Worm (Caenorhabditis elegans) whole organism, L2 larva: ENCODE data around the gene T28A11.2.

Experiments
- C34F6.9 ChIP-seq: fragments of 150-350 bp; optimal IDR thresholded peaks from 2 replicates; lab custom pipeline; 2014; ENCODE audit warnings: missing biosample characterization, missing genetic modification characterization
- F13H6.1 ChIP-seq: sonication (generic microtip); optimal IDR thresholded peaks from 2 replicates; lab custom pipeline; 2016; ENCODE audit warnings: missing genetic modification characterization, missing compliant biosample characterization
- R02D3.7 ChIP-seq: fragments of 150-350 bp; optimal IDR thresholded peaks from 2 replicates; lab custom pipeline; 2014; ENCODE audit warnings: missing biosample characterization, missing genetic modification characterization
- Y55F3AM.14 ChIP-seq: fragments of 200-800 bp; sonication (Bioruptor generic); optimal IDR thresholded peaks from 2 replicates; lab custom pipeline; 2018; ENCODE audit warnings: mild to moderate bottlenecking, missing genetic modification characterization, missing compliant biosample characterization
- alr-1 ChIP-seq: fragments of 150-350 bp; optimal IDR thresholded peaks from 2 replicates; lab custom pipeline; 2014; ENCODE audit warnings: missing biosample characterization, missing genetic modification characterization
- ceh-16 ChIP-seq: fragments of 150-350 bp; optimal IDR thresholded peaks from 2 replicates; lab custom pipeline; 2014; ENCODE audit warnings: missing biosample characterization, missing genetic modification characterization
- crh-2 ChIP-seq: sonication (generic microtip); optimal IDR thresholded peaks from 2 replicates; lab custom pipeline; 2017; ENCODE audit warnings: missing biosample characterization, missing genetic modification characterization
- dmd-4 ChIP-seq: sonication (generic microtip); optimal IDR thresholded peaks from 2 replicates; lab custom pipeline; 2017; ENCODE audit warnings: missing biosample characterization, missing genetic modification characterization
- elt-1 ChIP-seq: fragments of 150-350 bp; optimal IDR thresholded peaks from 2 replicates; lab custom pipeline; 2014; ENCODE audit warnings: missing biosample characterization, missing genetic modification characterization
- fos-1 ChIP-seq: fragments of 150-350 bp; optimal IDR thresholded peaks from 2 replicates; lab custom pipeline; 2014; ENCODE audit warnings: missing biosample characterization, missing genetic modification characterization
- gmeb-1 ChIP-seq: fragments of 150-350 bp; optimal IDR thresholded peaks from 2 replicates; lab custom pipeline; 2014; ENCODE audit warnings: missing biosample characterization, missing genetic modification characterization
- lsy-2 ChIP-seq, 2 experiments: fragments of 150-350 bp in 1 of 2; sonication (generic microtip) in 1 of 2; optimal IDR thresholded peaks; 2 replicates each; lab custom pipeline; 2014 to 2017; ENCODE audit warnings: missing biosample characterization in 2 of 2, missing genetic modification characterization in 2 of 2
- mab-5 ChIP-seq: fragments of 150-350 bp; optimal IDR thresholded peaks from 2 replicates; lab custom pipeline; 2014; ENCODE audit warnings: missing biosample characterization, missing genetic modification characterization
- mbf-1 ChIP-seq: sonication (generic microtip); optimal IDR thresholded peaks from 2 replicates; lab custom pipeline; 2017; ENCODE audit warnings: missing biosample characterization, missing genetic modification characterization
- mdl-1 ChIP-seq, 2 experiments: fragments of 150-350 bp in 1 of 2; sonication (generic microtip) in 1 of 2; optimal IDR thresholded peaks; 2 replicates each; lab custom pipeline; 2017; ENCODE audit warnings: missing biosample characterization in 2 of 2, missing genetic modification characterization in 2 of 2
- nhr-10 ChIP-seq: sonication (generic microtip); optimal IDR thresholded peaks from 2 replicates; lab custom pipeline; 2017; ENCODE audit warnings: missing biosample characterization, missing genetic modification characterization
- nhr-11 ChIP-seq: fragments of 150-350 bp; optimal IDR thresholded peaks from 2 replicates; lab custom pipeline; 2014; ENCODE audit warnings: missing biosample characterization, missing genetic modification characterization
- nhr-12 ChIP-seq: fragments of 150-350 bp; optimal IDR thresholded peaks from 2 replicates; lab custom pipeline; 2014; ENCODE audit warnings: missing biosample characterization, missing genetic modification characterization
- nhr-21 ChIP-seq: fragments of 150-350 bp; optimal IDR thresholded peaks from 2 replicates; lab custom pipeline; 2014; ENCODE audit warnings: missing biosample characterization, missing genetic modification characterization
- nhr-23 ChIP-seq: fragments of 150-350 bp; optimal IDR thresholded peaks from 2 replicates; lab custom pipeline; 2014; ENCODE audit warnings: missing biosample characterization, missing genetic modification reagents, missing genetic modification characterization
- nhr-237 ChIP-seq: fragments of 150-350 bp; optimal IDR thresholded peaks from 2 replicates; lab custom pipeline; 2014; ENCODE audit warnings: missing biosample characterization, missing genetic modification characterization
- nhr-25 ChIP-seq: fragments of 150-350 bp; sonication (generic microtip); optimal IDR thresholded peaks from 3 replicates; lab custom pipeline; 2014; ENCODE audit warnings: missing biosample characterization, missing genetic modification characterization
- peb-1 ChIP-seq: fragments of 150-350 bp; optimal IDR thresholded peaks from 2 replicates; lab custom pipeline; 2014; ENCODE audit warnings: missing biosample characterization, missing genetic modification characterization
- sma-3 ChIP-seq: sonication (generic microtip); optimal IDR thresholded peaks from 2 replicates; lab custom pipeline; 2016; ENCODE audit warnings: missing genetic modification reagents, missing genetic modification characterization, missing compliant biosample characterization
- unc-39 ChIP-seq: fragments of 150-350 bp; optimal IDR thresholded peaks from 2 replicates; lab custom pipeline; 2014; ENCODE audit warnings: missing biosample characterization, missing genetic modification characterization
- unc-55 ChIP-seq: fragments of 150-350 bp; sonication (generic microtip); optimal IDR thresholded peaks from 3 replicates; lab custom pipeline; 2014; ENCODE audit warnings: missing biosample characterization, missing genetic modification reagents, missing genetic modification characterization
- unc-62 ChIP-seq: fragments of 150-350 bp; optimal IDR thresholded peaks from 2 replicates; lab custom pipeline; 2014; ENCODE audit warnings: missing biosample characterization, missing genetic modification reagents, missing genetic modification characterization
- zag-1 ChIP-seq: fragments of 150-350 bp; optimal IDR thresholded peaks from 2 replicates; lab custom pipeline; 2014; ENCODE audit warnings: missing biosample characterization, missing genetic modification characterization
- ztf-1 ChIP-seq: fragments of 200-800 bp; sonication (Bioruptor generic); conservative IDR thresholded peaks from 2 replicates; pipeline ENCODE4 v1.3.6; 2022; ENCODE audit warnings: missing genetic modification characterization, missing compliant biosample characterization
- ztf-11 ChIP-seq: sonication (generic microtip); optimal IDR thresholded peaks from 2 replicates; lab custom pipeline; 2017; ENCODE audit warnings: missing biosample characterization, missing genetic modification characterization

T28A11.2 gene

DNA sequence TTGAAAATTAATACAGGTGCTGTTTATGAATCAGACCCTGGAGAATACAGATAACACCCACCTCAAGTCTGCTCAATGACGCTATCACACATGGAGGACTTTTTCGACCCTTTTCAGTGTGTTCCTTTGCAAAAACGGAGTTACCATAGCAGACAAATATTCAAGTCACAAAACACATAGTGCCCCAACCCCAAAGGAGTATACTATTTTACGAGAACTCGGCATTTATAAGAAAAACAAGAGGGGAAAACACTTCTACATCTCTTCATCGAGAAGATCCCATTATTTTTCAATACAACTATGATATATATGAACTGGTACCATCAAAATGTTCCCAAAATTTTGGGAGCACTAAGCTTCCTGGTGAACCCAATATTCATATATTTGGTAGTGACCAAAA, 35.5 kb upstream of the T28A11.2 start, which contains the start of gene srj-7:
TSS of gene srj-7 (plus strand) at position 301 of the 400 bp plus-strand sequence.
- TF ChIP-seq nhr-11 (tag; lab: Kevin White, UChicago) (no peak), unc-39 (tag; lab: Kevin White, UChicago) (no peak)

DNA sequence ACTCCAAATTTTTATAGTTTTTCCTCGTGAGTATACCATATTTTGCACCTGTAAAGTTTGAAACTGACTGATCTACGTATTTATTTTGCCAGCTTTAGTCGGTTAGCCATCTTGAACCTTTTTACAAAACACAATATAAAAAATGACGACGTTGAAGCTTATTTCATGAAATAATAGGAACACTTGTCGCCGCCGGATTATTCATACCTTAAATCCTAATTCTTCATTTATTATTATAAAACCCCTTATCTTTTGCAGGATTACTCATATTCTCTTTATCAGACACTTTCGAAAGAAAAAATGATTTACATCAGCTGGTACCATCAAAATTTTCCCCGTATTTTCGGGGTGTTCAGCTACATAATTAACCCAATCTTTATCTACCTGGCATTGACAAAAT, 32.7 kb upstream of the T28A11.2 start, which contains the start of gene srj-8:
TSS of gene srj-8 (plus strand) at position 301 of the 400 bp plus-strand sequence.
- no peak for TF ChIP-seq Y55F3AM.14
- TF ChIP-seq F13H6.1 (tag; lab: Kevin White, UChicago) = no peak
- no peak for TF ChIP-seq nhr-11 (tag; lab: Kevin White, UChicago)
- no peak for TF ChIP-seq C34F6.9
- no peak for TF ChIP-seq peb-1 (tag; lab: Kevin White, UChicago)
- TF ChIP-seq lsy-2 (tag; optimal IDR thresholded peaks at IDR 0.05; lab: Kevin White, UChicago) = no peak
- no peak for TF ChIP-seq nhr-25 (tag; lab: Kevin White, UChicago)
- no peak for TF ChIP-seq nhr-10 (tag; lab: Kevin White, UChicago)
- TF ChIP-seq ceh-16 (tag; lab: Kevin White, UChicago) = no peak
- no peak for TF ChIP-seq dmd-4 (tag; lab: Kevin White, UChicago)
- TF ChIP-seq, all 48 proteins: peak for 0

DNA sequence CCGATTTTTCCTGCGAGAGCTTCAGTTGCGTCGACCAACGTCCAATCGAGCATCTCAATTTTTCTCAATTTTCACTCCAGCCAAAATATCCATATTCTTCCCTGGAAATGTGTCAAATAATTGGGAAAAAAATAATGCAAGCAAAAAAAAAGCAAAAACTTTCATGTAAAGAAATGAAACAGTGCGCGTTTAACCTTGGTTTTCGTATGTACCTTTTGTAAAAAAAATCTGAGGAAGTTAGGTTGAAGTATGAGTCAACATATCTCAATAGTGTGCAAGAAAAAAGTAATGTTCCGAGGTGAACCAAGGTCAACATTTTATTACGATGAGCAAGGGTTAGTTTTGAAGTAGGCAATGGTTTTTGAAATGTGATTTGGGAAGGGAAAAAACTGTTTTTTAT, 30.0 kb upstream of the T28A11.2 start, which contains the start of gene T28A11.13:
TSS of gene T28A11.13 (minus strand) at position 101 of the 400 bp plus-strand sequence.
- TF ChIP-seq gmeb-1 (tag; lab: Kevin White, UChicago) (no peak), nhr-23 (tag; lab: Kevin White, UChicago) (no peak), nhr-237 (tag; lab: Kevin White, UChicago) (no peak)

DNA sequence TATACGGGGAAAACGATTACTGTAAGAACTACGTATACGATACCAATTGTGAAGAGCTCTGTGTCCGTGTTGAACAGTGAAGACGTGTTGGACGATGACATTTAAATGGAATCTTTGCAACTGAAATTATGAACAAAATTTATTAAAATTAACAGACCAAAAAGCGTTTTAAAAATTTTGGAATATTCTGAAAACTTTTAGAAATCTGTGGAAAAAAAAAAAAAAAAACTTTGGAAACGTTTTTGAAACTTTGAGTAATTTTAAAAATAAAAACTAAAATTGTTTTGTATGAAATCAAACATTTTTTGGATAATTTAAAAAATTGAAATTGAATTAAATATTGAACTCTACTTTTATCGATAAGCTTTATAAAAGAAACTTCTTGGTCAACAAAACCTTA, 24.1 kb upstream of the T28A11.2 start, which contains the start of gene srt-63:
TSS of gene srt-63 (minus strand) at position 101 of the 400 bp plus-strand sequence.
- TF ChIP-seq nhr-10 (tag; lab: Kevin White, UChicago) = no peak
- TF ChIP-seq ztf-11 (tag; lab: Kevin White, UChicago) = no peak
- TF ChIP-seq F13H6.1 (tag; lab: Kevin White, UChicago) = no peak
- no peak for TF ChIP-seq nhr-23 (tag; lab: Kevin White, UChicago)
- no peak for TF ChIP-seq nhr-237 (tag; lab: Kevin White, UChicago)
- TF ChIP-seq Y55F3AM.14 = no peak
- TF ChIP-seq mdl-1 (tag; optimal IDR thresholded peaks at IDR 0.05; lab: Kevin White, UChicago) = no peak
- no peak for TF ChIP-seq nhr-21 (tag; lab: Kevin White, UChicago)
- TF ChIP-seq fos-1 (tag; lab: Kevin White, UChicago) = no peak
- no peak for TF ChIP-seq crh-2 (tag; lab: Kevin White, UChicago)
- no peak for TF ChIP-seq unc-55
- no peak for TF ChIP-seq alr-1 (tag; lab: Kevin White, UChicago)
- no peak for TF ChIP-seq nhr-12
- TF ChIP-seq ztf-1 (GFP tag; lab: Robert Waterston, UW) = no peak

DNA sequence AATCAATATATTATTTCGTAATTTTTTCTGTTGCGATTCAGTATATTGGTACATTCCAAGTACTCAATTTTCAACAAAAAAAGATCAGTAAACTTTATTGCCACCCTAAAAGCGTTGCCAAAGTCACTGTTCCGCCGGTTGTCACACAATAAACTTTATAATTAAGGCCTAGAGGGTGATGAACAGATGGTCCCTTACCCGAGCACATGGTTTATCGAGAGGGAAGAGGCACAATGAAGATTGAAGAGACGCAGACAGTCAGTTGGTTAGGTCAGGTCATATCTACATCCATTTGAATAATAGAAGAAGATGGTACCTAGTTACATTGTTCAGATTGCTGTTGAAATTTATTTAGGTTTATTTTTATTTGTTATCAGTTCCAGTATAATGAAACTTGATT, 23.4 kb upstream of the T28A11.2 start:
- TF ChIP-seq nhr-21 (tag; lab: Kevin White, UChicago) (no peak), zag-1 (no peak), mdl-1 (tag; optimal IDR thresholded peaks at IDR 0.05; lab: Kevin White, UChicago) (no peak), ceh-16 (tag; lab: Kevin White, UChicago) (no peak), elt-1 (tag; lab: Kevin White, UChicago) (no peak), crh-2 (tag; lab: Kevin White, UChicago) (no peak), mbf-1 (tag; lab: Kevin White, UChicago) (no peak), R02D3.7 (tag; lab: Kevin White, UChicago) (no peak), unc-62 (GFP tag; lab: Kevin White, UChicago) (no peak), fos-1 (tag; lab: Kevin White, UChicago) (no peak), F13H6.1 (tag; lab: Kevin White, UChicago) (no peak), sma-3 (no peak), mab-5 (no peak)

DNA sequence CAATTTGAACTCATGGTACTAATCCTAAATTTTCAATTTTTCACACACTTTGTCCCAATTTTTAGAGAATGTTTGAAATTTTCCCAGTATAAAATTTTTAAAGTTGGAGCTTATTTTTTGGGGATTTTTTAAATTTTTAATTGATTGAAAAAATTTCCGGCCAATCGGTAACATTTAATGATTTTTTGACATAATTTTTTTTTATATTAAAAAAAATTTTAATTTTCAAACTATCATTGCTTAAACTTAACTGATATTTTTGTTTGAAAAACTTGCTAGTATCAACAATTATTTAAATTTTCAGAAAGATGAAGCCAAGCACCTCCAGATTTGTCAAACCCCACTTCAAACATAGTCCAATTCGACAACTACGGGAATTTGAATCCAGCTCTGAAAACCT, 22.9 kb upstream of the T28A11.2 start, which contains the start of gene T28A11.22:
TSS of gene T28A11.22 (plus strand) at position 301 of the 400 bp plus-strand sequence.
- TF ChIP-seq nhr-23 (tag; lab: Kevin White, UChicago) = no peak
- TF ChIP-seq, all 48 proteins: peak for 0
